Worm (Caenorhabditis elegans) whole organism, L2 larva: ENCODE measurements around the gene K05F1.10.
"Not testable (repeated sequence)": the region's sequence is repeated elsewhere in the genome, so short reads cannot be mapped to it uniquely, and the experiment has no call there.

Experiments
- C34F6.9 ChIP-seq: fragments of 150-350 bp; optimal IDR thresholded peaks from 2 replicates; lab custom pipeline; 2014; ENCODE audit warnings: missing biosample characterization, missing genetic modification characterization
- F13H6.1 ChIP-seq: sonication (generic microtip); optimal IDR thresholded peaks from 2 replicates; lab custom pipeline; 2016; ENCODE audit warnings: missing genetic modification characterization, missing compliant biosample characterization
- Y55F3AM.14 ChIP-seq: fragments of 200-800 bp; sonication (Bioruptor generic); optimal IDR thresholded peaks from 2 replicates; lab custom pipeline; 2018; ENCODE audit warnings: mild to moderate bottlenecking, missing genetic modification characterization, missing compliant biosample characterization
- ama-1 ChIP-seq: fragments of 150-350 bp; optimal IDR thresholded peaks from 2 replicates; lab custom pipeline; 2018; ENCODE audit warnings: inconsistent platforms
- blmp-1 ChIP-seq: sonication (generic microtip); optimal IDR thresholded peaks from 2 replicates; lab custom pipeline; 2017; ENCODE audit warnings: missing genetic modification characterization, mild to moderate bottlenecking, missing compliant biosample characterization, antibody characterized with exemption, moderate library complexity; ENCODE audit not compliant: insufficient read depth
- ceh-82 ChIP-seq: fragments of 150-350 bp; optimal IDR thresholded peaks from 2 replicates; lab custom pipeline; 2014; ENCODE audit warnings: missing biosample characterization, missing genetic modification characterization
- crh-2 ChIP-seq: sonication (generic microtip); optimal IDR thresholded peaks from 2 replicates; lab custom pipeline; 2017; ENCODE audit warnings: missing biosample characterization, missing genetic modification characterization
- dmd-4 ChIP-seq: sonication (generic microtip); optimal IDR thresholded peaks from 2 replicates; lab custom pipeline; 2017; ENCODE audit warnings: missing biosample characterization, missing genetic modification characterization
- egl-27 ChIP-seq: sonication (generic microtip); optimal IDR thresholded peaks from 3 replicates; lab custom pipeline; 2017; ENCODE audit warnings: missing biosample characterization, missing genetic modification reagents, missing genetic modification characterization
- fos-1 ChIP-seq: fragments of 150-350 bp; optimal IDR thresholded peaks from 2 replicates; lab custom pipeline; 2014; ENCODE audit warnings: missing biosample characterization, missing genetic modification characterization
- gmeb-1 ChIP-seq: fragments of 150-350 bp; optimal IDR thresholded peaks from 2 replicates; lab custom pipeline; 2014; ENCODE audit warnings: missing biosample characterization, missing genetic modification characterization
- lin-11 ChIP-seq: fragments of 150-350 bp; sonication (generic microtip); optimal IDR thresholded peaks from 2 replicates; lab custom pipeline; 2014; ENCODE audit warnings: missing biosample characterization, missing genetic modification characterization, inconsistent platforms, mixed read lengths
- lsy-2 ChIP-seq, 2 experiments: fragments of 150-350 bp in 1 of 2; sonication (generic microtip) in 1 of 2; optimal IDR thresholded peaks; 2 replicates each; lab custom pipeline; 2014 to 2017; ENCODE audit warnings: missing biosample characterization in 2 of 2, missing genetic modification characterization in 2 of 2
- mdl-1 ChIP-seq, 2 experiments: fragments of 150-350 bp in 1 of 2; sonication (generic microtip) in 1 of 2; optimal IDR thresholded peaks; 2 replicates each; lab custom pipeline; 2017; ENCODE audit warnings: missing biosample characterization in 2 of 2, missing genetic modification characterization in 2 of 2
- nhr-10 ChIP-seq: sonication (generic microtip); optimal IDR thresholded peaks from 2 replicates; lab custom pipeline; 2017; ENCODE audit warnings: missing biosample characterization, missing genetic modification characterization
- nhr-129 ChIP-seq: fragments of 150-350 bp; optimal IDR thresholded peaks from 2 replicates; lab custom pipeline; 2014; ENCODE audit warnings: missing biosample characterization, missing genetic modification characterization
- nhr-21 ChIP-seq: fragments of 150-350 bp; optimal IDR thresholded peaks from 2 replicates; lab custom pipeline; 2014; ENCODE audit warnings: missing biosample characterization, missing genetic modification characterization
- nhr-237 ChIP-seq: fragments of 150-350 bp; optimal IDR thresholded peaks from 2 replicates; lab custom pipeline; 2014; ENCODE audit warnings: missing biosample characterization, missing genetic modification characterization
- nhr-25 ChIP-seq: fragments of 150-350 bp; sonication (generic microtip); optimal IDR thresholded peaks from 3 replicates; lab custom pipeline; 2014; ENCODE audit warnings: missing biosample characterization, missing genetic modification characterization
- nhr-6 ChIP-seq: fragments of 150-350 bp; optimal IDR thresholded peaks from 2 replicates; lab custom pipeline; 2014; ENCODE audit warnings: missing biosample characterization, missing genetic modification characterization
- nhr-77 ChIP-seq: fragments of 150-350 bp; optimal IDR thresholded peaks from 2 replicates; lab custom pipeline; 2014; ENCODE audit warnings: missing biosample characterization, missing genetic modification characterization
- peb-1 ChIP-seq: fragments of 150-350 bp; optimal IDR thresholded peaks from 2 replicates; lab custom pipeline; 2014; ENCODE audit warnings: missing biosample characterization, missing genetic modification characterization
- sem-4 ChIP-seq: fragments of 150-350 bp; optimal IDR thresholded peaks from 2 replicates; lab custom pipeline; 2014; ENCODE audit warnings: missing biosample characterization, missing genetic modification reagents, missing genetic modification characterization
- sma-3 ChIP-seq: sonication (generic microtip); optimal IDR thresholded peaks from 2 replicates; lab custom pipeline; 2016; ENCODE audit warnings: missing genetic modification reagents, missing genetic modification characterization, missing compliant biosample characterization
- sma-9 ChIP-seq, 2 experiments: fragments of 150-350 bp in 1 of 2; sonication (generic microtip) in 1 of 2; optimal IDR thresholded peaks; 2 replicates each; lab custom pipeline; 2014 to 2016; ENCODE audit warnings: missing genetic modification characterization in 2 of 2, mild to moderate bottlenecking in 1 of 2, missing biosample characterization in 1 of 2, missing compliant biosample characterization in 1 of 2, missing genetic modification reagents in 1 of 2, moderate library complexity in 1 of 2
- unc-39 ChIP-seq: fragments of 150-350 bp; optimal IDR thresholded peaks from 2 replicates; lab custom pipeline; 2014; ENCODE audit warnings: missing biosample characterization, missing genetic modification characterization
- unc-55 ChIP-seq: fragments of 150-350 bp; sonication (generic microtip); optimal IDR thresholded peaks from 3 replicates; lab custom pipeline; 2014; ENCODE audit warnings: missing biosample characterization, missing genetic modification reagents, missing genetic modification characterization
- unc-62 ChIP-seq: fragments of 150-350 bp; optimal IDR thresholded peaks from 2 replicates; lab custom pipeline; 2014; ENCODE audit warnings: missing biosample characterization, missing genetic modification reagents, missing genetic modification characterization
- zag-1 ChIP-seq: fragments of 150-350 bp; optimal IDR thresholded peaks from 2 replicates; lab custom pipeline; 2014; ENCODE audit warnings: missing biosample characterization, missing genetic modification characterization
- ztf-1 ChIP-seq: fragments of 200-800 bp; sonication (Bioruptor generic); conservative IDR thresholded peaks from 2 replicates; pipeline ENCODE4 v1.3.6; 2022; ENCODE audit warnings: missing genetic modification characterization, missing compliant biosample characterization

Gene K05F1.10

ce11 chrII:5820282-5820762 is 15.0 kb upstream of the K05F1.10 start, which contains the start of gene ehs-1 (continued):
- TF ChIP-seq unc-62 (GFP tag; lab: Kevin White, UChicago) (no peak), gmeb-1 (tag; lab: Kevin White, UChicago) (no peak), dmd-4 (tag; lab: Kevin White, UChicago) (no peak), ama-1 (no peak), nhr-25 (no peak), lsy-2 (tag; optimal IDR thresholded peaks at IDR 0.05; lab: Kevin White, UChicago) (peak in 1 of 2 experiments; percentile 31), unc-39 (tag; lab: Kevin White, UChicago) (no peak), C34F6.9 (peak; percentile 24), nhr-77 (no peak)

- TF ChIP-seq sma-3 (GFP tag; lab: Kevin White, UChicago) (peak; percentile 16), lin-11 (tag; lab: Kevin White, UChicago) (no peak), ztf-1 (GFP tag; lab: Robert Waterston, UW) (no peak), unc-55 (GFP tag; lab: Kevin White, UChicago) (peak; percentile 71), unc-62 (GFP tag; lab: Kevin White, UChicago) (no peak), egl-27 (tag; lab: Kevin White, UChicago) (no peak), nhr-237 (tag; lab: Kevin White, UChicago) (no peak), nhr-10 (tag; lab: Kevin White, UChicago) (no peak), sma-9 (GFP tag; optimal IDR thresholded peaks at IDR 0.05; lab: Kevin White, UChicago) (peak; percentile 12), sma-9 (tag; optimal IDR thresholded peaks at IDR 0.05; lab: Kevin White, UChicago) (no peak), Y55F3AM.14 (no peak), zag-1 (no peak)
Measured at ce11 chrII:5819655-5820054, 14.4 kb upstream of the K05F1.10 start.

ce11 chrII:5818298-5818697 is 13.0 kb upstream of the K05F1.10 start, which contains the start of gene ZK1248.4:
ZK1248.4 (plus strand) TSS chrII:5818598.
- TF ChIP-seq crh-2 (tag; lab: Kevin White, UChicago) (no peak), ztf-1 (GFP tag; lab: Robert Waterston, UW) (no peak)

DNA sequence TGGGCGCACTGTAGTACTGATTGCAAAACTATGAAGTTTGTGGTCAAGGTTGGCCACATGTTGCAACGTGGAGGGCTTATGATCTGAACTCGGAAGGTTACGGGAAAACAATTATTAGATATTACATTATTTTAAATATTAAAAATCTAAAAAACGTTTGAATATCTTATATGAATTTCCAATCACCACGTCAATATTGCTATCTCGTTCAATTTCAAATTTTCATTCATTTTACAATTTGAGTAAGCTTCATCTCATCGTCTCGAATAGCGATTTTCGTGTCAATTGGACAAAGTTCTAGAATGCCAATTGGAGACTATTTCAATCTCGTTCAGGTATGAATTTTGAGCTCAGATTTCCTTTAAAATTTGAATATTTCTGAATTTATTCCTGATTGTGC is 11.1 kb upstream of the K05F1.10 start, which contains the start of gene ZK1248.20:
Gene ZK1248.20 (plus strand): TSS at position 301 of the 400 bp plus-strand sequence.
- TF ChIP-seq nhr-6 (no peak), peb-1 (tag; lab: Kevin White, UChicago) (no peak), nhr-21 (tag; lab: Kevin White, UChicago) (no peak), blmp-1 (tag; lab: Kevin White, UChicago) (no peak), ztf-1 (GFP tag; lab: Robert Waterston, UW) (no peak), sem-4 (no peak), crh-2 (tag; lab: Kevin White, UChicago) (no peak), zag-1 (no peak)

DNA sequence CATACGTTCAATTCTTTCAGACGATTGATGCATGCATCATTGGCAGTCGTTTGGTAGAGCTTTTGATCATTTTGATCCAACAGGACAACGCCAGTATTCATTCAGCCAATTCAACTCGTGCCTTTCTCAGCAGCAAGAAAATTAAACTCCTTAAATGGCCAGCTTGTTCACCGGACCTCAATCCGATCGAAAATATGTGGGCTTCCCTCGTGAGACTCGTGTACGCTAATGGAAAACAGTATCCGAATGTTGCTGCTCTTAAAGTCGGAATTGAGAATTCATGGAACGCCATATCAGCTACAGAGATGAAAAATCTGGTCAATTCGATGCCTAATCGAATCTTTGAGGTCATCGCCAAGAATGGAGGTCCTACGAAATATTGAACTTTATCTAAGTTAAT is 10.1 kb upstream of the K05F1.10 start, which contains the start of gene wago-5:
Gene wago-5 (minus strand): TSS at position 101 of the 400 bp plus-strand sequence.
- TF ChIP-seq ceh-82 (tag; lab: Kevin White, UChicago); nhr-6; F13H6.1: not testable (repeated sequence)
- TF ChIP-seq, all 48 proteins: peak for 0; not testable (repeated sequence) for 48

DNA sequence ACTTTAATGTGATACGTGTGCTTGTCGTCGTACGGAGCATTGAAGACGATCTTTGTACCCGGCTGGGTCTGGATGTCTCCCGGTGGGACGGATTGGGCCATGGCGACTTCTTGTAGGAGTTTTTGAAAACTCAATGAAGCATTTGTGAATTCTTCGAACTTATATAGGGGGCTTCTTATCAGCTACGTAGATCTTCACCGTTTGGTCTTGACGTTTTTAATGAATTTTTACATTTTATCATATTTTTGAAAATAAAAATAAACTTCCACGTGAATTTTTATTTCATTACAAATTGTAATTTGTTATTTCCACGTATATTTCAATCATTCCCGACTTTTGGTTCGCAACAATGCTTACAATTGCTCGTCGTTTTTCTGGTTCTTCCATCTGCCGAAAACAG is 5.0 kb upstream of the K05F1.10 start, which contains the start of the genes msp-64 and ZK1248.5:
Gene msp-64 (minus strand): TSS at position 101 of the 400 bp plus-strand sequence.
Gene ZK1248.5 (plus strand): TSS at position 285 of the 400 bp plus-strand sequence.
- TF ChIP-seq mdl-1 (tag; optimal IDR thresholded peaks at IDR 0.05; lab: Kevin White, UChicago) (no peak), nhr-77 (no peak), sma-3 (GFP tag; lab: Kevin White, UChicago) (no peak), lin-11 (tag; lab: Kevin White, UChicago) (no peak), nhr-237 (tag; lab: Kevin White, UChicago) (no peak), dmd-4 (tag; lab: Kevin White, UChicago) (no peak), nhr-25 (no peak), blmp-1 (tag; lab: Kevin White, UChicago) (no peak), nhr-129 (tag; lab: Kevin White, UChicago) (no peak), zag-1 (no peak), fos-1 (no peak)
